Fruit fly (Drosophila melanogaster) whole organism, adult: ENCODE measurements around the gene CG14073.

Experiments used
- CG11617 ChIP-seq: fragments of 200-800 bp; sonication (Bioruptor generic); optimal IDR thresholded peaks from 2 replicates; lab custom pipeline; 2017; ENCODE audit warnings: mild to moderate bottlenecking, missing biosample characterization, missing genetic modification reagents, missing genetic modification characterization
- CG12768 ChIP-seq: fragments of 200-800 bp; sonication (Bioruptor generic); optimal IDR thresholded peaks from 2 replicates; lab custom pipeline; 2017; ENCODE audit warnings: missing biosample characterization, missing genetic modification characterization, mild to moderate bottlenecking, moderate library complexity, missing genetic modification reagents
- CG14711 ChIP-seq: fragments of 200-800 bp; sonication (Bioruptor generic); optimal IDR thresholded peaks from 2 replicates; lab custom pipeline; 2018; ENCODE audit warnings: missing biosample characterization, mild to moderate bottlenecking, missing genetic modification characterization, moderate library complexity
- CG33017 ChIP-seq: fragments of 200-800 bp; sonication (Bioruptor generic); optimal IDR thresholded peaks from 2 replicates; lab custom pipeline; 2018; ENCODE audit warnings: missing biosample characterization, mild to moderate bottlenecking, missing genetic modification characterization, moderate library complexity
- CG7101 ChIP-seq: fragments of 200-800 bp; sonication (Bioruptor generic); optimal IDR thresholded peaks from 2 replicates; lab custom pipeline; 2018; ENCODE audit warnings: missing biosample characterization, mild to moderate bottlenecking, missing genetic modification characterization, moderate library complexity
- Crg-1 ChIP-seq: fragments of 200-800 bp; sonication (Bioruptor generic); optimal IDR thresholded peaks from 2 replicates; lab custom pipeline; 2016; ENCODE audit warnings: missing biosample characterization, missing genetic modification characterization
- Hr96 ChIP-seq: fragments of 200-800 bp; sonication (Bioruptor generic); optimal IDR thresholded peaks from 2 replicates; lab custom pipeline; 2016; ENCODE audit warnings: missing biosample characterization, missing genetic modification characterization
- Mnt ChIP-seq: fragments of 200-800 bp; sonication (Bioruptor generic); optimal IDR thresholded peaks from 2 replicates; lab custom pipeline; 2016; ENCODE audit warnings: missing biosample characterization, mild to moderate bottlenecking, missing genetic modification characterization
- bab1 ChIP-seq: fragments of 200-800 bp; sonication (Bioruptor generic); optimal IDR thresholded peaks from 3 replicates; lab custom pipeline; 2019; ENCODE audit warnings: missing biosample characterization, mild to moderate bottlenecking, missing genetic modification characterization, moderate library complexity
- cic ChIP-seq: fragments of 200-800 bp; sonication (Bioruptor generic); optimal IDR thresholded peaks from 2 replicates; lab custom pipeline; 2017; ENCODE audit warnings: missing biosample characterization, mild to moderate bottlenecking, missing genetic modification characterization, moderate library complexity
- tj ChIP-seq: fragments of 200-800 bp; sonication (Bioruptor generic); optimal IDR thresholded peaks from 3 replicates; lab custom pipeline; 2017; ENCODE audit warnings: missing biosample characterization, mild to moderate bottlenecking, missing genetic modification characterization, moderate library complexity

DNA sequence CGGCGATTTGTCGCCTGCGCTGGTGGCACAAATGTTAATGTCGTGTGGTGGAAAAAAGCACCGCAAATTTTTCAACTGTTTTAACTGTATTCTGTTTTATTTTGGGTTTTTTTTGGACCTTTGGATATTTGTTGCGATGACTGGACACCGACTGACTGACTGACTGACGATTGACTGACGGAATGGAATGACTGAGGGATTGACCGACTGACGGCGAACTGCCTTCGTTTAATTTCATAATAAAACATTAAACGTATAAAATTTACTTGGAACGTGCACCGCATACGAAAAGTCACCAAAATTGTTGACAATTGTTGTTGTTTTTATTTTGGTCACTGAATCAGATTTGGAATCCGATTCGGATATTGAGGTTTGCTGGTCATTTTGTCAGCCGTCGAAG lies 50.7 kb downstream of the CG14073 start:
- no peak for TF ChIP-seq CG12768
- TF ChIP-seq tj (GFP tag; lab: Kevin White, UChicago): no peak
- TF ChIP-seq bab1: no peak
- TF ChIP-seq CG33017 (tag; lab: Kevin White, UChicago): no peak
- TF ChIP-seq CG14711 (tag; lab: Kevin White, UChicago): no peak
- TF ChIP-seq cic (GFP tag; lab: Kevin White, UChicago): no peak
- no peak for TF ChIP-seq Mnt (GFP tag; lab: Kevin White, UChicago)
- TF ChIP-seq CG11617 (GFP tag; lab: Kevin White, UChicago): no peak
- TF ChIP-seq Crg-1: no peak
- no peak for TF ChIP-seq CG7101 (tag; lab: Kevin White, UChicago)
- no peak for TF ChIP-seq Hr96 (GFP tag; lab: Kevin White, UChicago)
